Fruit fly (Drosophila melanogaster) whole organism, wandering third instar larva: ENCODE measurements around the gene CG31230.

Source experiments
- Abd-B ChIP-seq: fragments of >200 bp; optimal IDR thresholded peaks from 2 replicates; lab custom pipeline; 2017; ENCODE audit warnings: missing biosample characterization, missing genetic modification characterization
- Myc ChIP-seq: fragments of >200 bp; optimal IDR thresholded peaks from 2 replicates; lab custom pipeline; 2017
- foxo ChIP-seq, 2 experiments: fragments of 200-800 bp; sonication (Bioruptor generic); optimal IDR thresholded peaks; 2 replicates in 1 of 2; 3 replicates in 1 of 2; lab custom pipeline; 2016 to 2017; ENCODE audit warnings: missing biosample characterization in 2 of 2, missing genetic modification characterization in 2 of 2
- h ChIP-seq: fragments of 200-800 bp; sonication (Bioruptor generic); optimal IDR thresholded peaks from 3 replicates; lab custom pipeline; 2016; ENCODE audit warnings: missing biosample characterization, mild to moderate bottlenecking, missing genetic modification characterization
- rgr ChIP-seq: fragments of 200-800 bp; sonication (Bioruptor generic); optimal IDR thresholded peaks from 3 replicates; lab custom pipeline; 2016; ENCODE audit warnings: missing biosample characterization, mild to moderate bottlenecking, missing genetic modification characterization

- TF ChIP-seq rgr (GFP tag; lab: Kevin White, UChicago), result no peak
- TF ChIP-seq Abd-B (GFP tag; lab: Kevin White, UChicago), result no peak
- TF ChIP-seq Myc (lab: Kevin White, UChicago), result no peak
- no peak for TF ChIP-seq foxo (GFP tag; optimal IDR thresholded peaks at IDR 0.05; lab: Kevin White, UChicago)
- TF ChIP-seq h (GFP tag; lab: Kevin White, UChicago), result no peak
Observed at dm6 chr3R:18665061-18665460, 6.4 kb upstream of the CG31230 start, which contains the start of gene CG31231.
